Worm (Caenorhabditis elegans): ENCODE results near the gene W09B6.4.

DNA sequence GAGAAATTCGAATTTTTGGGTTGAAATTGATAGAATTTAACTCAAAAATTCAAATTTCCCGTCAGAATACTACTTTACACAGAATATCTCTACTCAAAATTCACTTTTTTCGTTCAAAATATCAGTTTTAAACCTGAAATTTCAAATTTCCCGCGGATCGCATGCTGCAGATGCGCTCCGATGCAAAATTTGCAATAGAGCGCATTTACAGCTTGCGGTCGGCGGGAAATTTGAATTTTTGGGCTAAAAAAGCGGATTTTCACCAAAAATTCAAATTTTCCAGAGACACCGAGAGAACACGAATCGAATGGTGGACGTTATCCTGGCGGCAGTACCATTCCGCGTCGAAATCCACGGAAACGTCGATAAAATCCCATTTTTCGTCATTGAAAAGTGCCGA is 15.9 kb downstream of the W09B6.4 start:
- TF ChIP-seq nhr-237 (tag; optimal IDR thresholded peaks at IDR 0.05) (no peak), nhr-28 (tag; optimal IDR thresholded peaks at IDR 0.05) (no peak), nhr-11 (tag; optimal IDR thresholded peaks at IDR 0.05) (no peak), egl-27 (tag; optimal IDR thresholded peaks at IDR 0.05) (no peak), daf-12 (tag; optimal IDR thresholded peaks at IDR 0.05) (no peak), ZK546.5 (tag; optimal IDR thresholded peaks at IDR 0.05) (no peak), ztf-11 (tag; optimal IDR thresholded peaks at IDR 0.05) (no peak), ama-1 (optimal IDR thresholded peaks at IDR 0.05) (no peak), aly-2 (tag; optimal IDR thresholded peaks at IDR 0.05) (no peak), zag-1 (tag; optimal IDR thresholded peaks at IDR 0.05) (no peak), unc-62 (GFP tag; optimal IDR thresholded peaks at IDR 0.05) (no peak), skn-1 (tag; optimal IDR thresholded peaks at IDR 0.05) (no peak)

Measured in whole organism, L3 larva.